Worm (Caenorhabditis elegans): ENCODE data around the gene C18H9.5.

The C18H9.5 gene

DNA sequence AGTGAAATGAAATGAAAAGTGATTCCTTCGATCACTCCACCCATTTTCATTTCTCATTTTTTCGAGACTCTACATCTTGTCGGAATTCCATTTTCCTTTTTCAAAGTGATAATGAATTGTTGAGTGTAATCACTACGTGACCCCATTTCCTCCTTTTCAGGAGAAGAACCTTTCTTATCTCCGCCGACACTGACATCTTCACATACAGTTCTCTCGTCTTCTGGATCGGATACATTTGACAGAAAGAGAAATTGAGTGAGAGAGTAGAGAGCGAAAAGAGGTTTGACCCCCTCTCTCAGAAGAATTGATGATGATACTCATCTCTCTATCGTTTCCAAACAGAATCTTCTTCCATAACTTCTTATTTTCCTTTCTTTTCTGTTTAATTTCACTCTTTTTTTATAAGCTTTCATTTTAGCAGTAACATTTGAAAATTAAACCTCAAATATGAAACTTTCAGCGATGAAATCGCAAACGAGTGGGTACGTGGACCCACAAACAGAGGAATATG, 18.5 kb upstream of the C18H9.5 start, which contains the start of gene dpy-2:
dpy-2 (plus strand) TSS at position 461 of the 511 bp plus-strand sequence.
- TF ChIP-seq pes-1 (GFP tag; IDR thresholded peaks at IDR 0.05), result no peak
- TF ChIP-seq sea-1 (GFP tag; conservative IDR thresholded peaks at IDR 0.05), result no peak
- no peak for TF ChIP-seq tbx-37 (GFP tag; conservative IDR thresholded peaks at IDR 0.05)
- no peak for TF ChIP-seq flt-1 (GFP tag; IDR thresholded peaks at IDR 0.05)
- no peak for TF ChIP-seq ets-7 (tag; optimal IDR thresholded peaks at IDR 0.05)
- no peak for TF ChIP-seq tbx-11 (GFP tag; IDR thresholded peaks at IDR 0.05)
- TF ChIP-seq ceh-13 (GFP tag; optimal IDR thresholded peaks at IDR 0.05), result no peak
- no peak for TF ChIP-seq hnd-1 (tag; optimal IDR thresholded peaks at IDR 0.05)

ce11 chrII:6713003-6713402, 17.6 kb upstream of the C18H9.5 start:
- no peak for TF ChIP-seq ceh-13 (GFP tag; optimal IDR thresholded peaks at IDR 0.05)
- TF ChIP-seq hmg-4 (GFP tag; optimal IDR thresholded peaks at IDR 0.05), result no peak
- TF ChIP-seq hmbx-1 (tag; optimal IDR thresholded peaks at IDR 0.05), result no peak
- TF ChIP-seq flt-1 (GFP tag; IDR thresholded peaks at IDR 0.05), result no peak
- no peak for TF ChIP-seq tra-4 (tag; optimal IDR thresholded peaks at IDR 0.05)
- TF ChIP-seq ets-7 (tag; optimal IDR thresholded peaks at IDR 0.05), result no peak
- no peak for TF ChIP-seq pes-1 (GFP tag; IDR thresholded peaks at IDR 0.05)
- no peak for TF ChIP-seq F13C5.2 (tag; optimal IDR thresholded peaks at IDR 0.05)
- TF ChIP-seq scrt-1 (GFP tag; IDR thresholded peaks at IDR 0.05), result no peak
- no peak for TF ChIP-seq tbx-37 (GFP tag; conservative IDR thresholded peaks at IDR 0.05)
- TF ChIP-seq aly-1 (tag; optimal IDR thresholded peaks at IDR 0.05), result no peak
- TF ChIP-seq sea-1 (GFP tag; conservative IDR thresholded peaks at IDR 0.05), result no peak
- no peak for TF ChIP-seq hnd-1 (tag; optimal IDR thresholded peaks at IDR 0.05)
- TF ChIP-seq ceh-36 (tag; optimal IDR thresholded peaks at IDR 0.05), result no peak
- no peak for TF ChIP-seq B0310.2 (tag; optimal IDR thresholded peaks at IDR 0.05)
- TF ChIP-seq ama-1 (optimal IDR thresholded peaks at IDR 0.05), result no peak
- no peak for TF ChIP-seq tbx-11 (GFP tag; IDR thresholded peaks at IDR 0.05)

ce11 chrII:6712177-6712981, 17.0 kb upstream of the C18H9.5 start, which contains the start of the genes dpy-10 and T14B4.19:
Gene dpy-10, minus strand, starts transcription at chrII:6712227.
Gene T14B4.19, minus strand, starts transcription at chrII:6712931.
- TF ChIP-seq tra-4 (tag; optimal IDR thresholded peaks at IDR 0.05) (no peak), ceh-36 (tag; optimal IDR thresholded peaks at IDR 0.05) (peak; percentile 19), hmg-4 (GFP tag; optimal IDR thresholded peaks at IDR 0.05) (no peak)

DNA sequence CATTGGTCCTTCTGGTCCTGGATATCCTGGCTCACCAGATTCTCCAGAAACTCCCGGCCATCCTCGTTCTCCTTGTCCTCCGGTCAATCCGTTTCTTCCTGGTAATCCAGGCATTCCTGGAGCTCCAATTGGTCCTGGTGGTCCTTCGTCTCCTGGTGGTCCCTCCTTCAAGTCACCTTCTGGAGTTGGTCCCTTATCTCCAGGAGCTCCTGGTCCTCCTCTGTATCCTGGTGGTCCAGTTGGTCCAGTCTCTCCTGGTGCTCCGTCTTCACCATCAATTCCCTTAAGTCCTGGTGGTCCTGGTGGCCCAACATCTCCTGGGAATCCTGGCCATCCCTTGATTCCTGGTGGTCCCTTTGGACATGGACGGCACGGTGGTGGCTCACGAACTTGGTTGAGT, 15.2 kb upstream of the C18H9.5 start:
- no peak for TF ChIP-seq B0310.2 (tag; optimal IDR thresholded peaks at IDR 0.05)
- TF ChIP-seq tbx-37 (GFP tag; conservative IDR thresholded peaks at IDR 0.05), result no peak
- TF ChIP-seq aly-1 (tag; optimal IDR thresholded peaks at IDR 0.05), result peak; percentile 4
- TF ChIP-seq scrt-1 (GFP tag; IDR thresholded peaks at IDR 0.05), result no peak
- no peak for TF ChIP-seq flt-1 (GFP tag; IDR thresholded peaks at IDR 0.05)
- TF ChIP-seq hmg-4 (GFP tag; optimal IDR thresholded peaks at IDR 0.05), result no peak
- TF ChIP-seq tra-4 (tag; optimal IDR thresholded peaks at IDR 0.05), result no peak
- peak; percentile 9 for TF ChIP-seq ceh-36 (tag; optimal IDR thresholded peaks at IDR 0.05)

- no peak for TF ChIP-seq aly-1 (tag; optimal IDR thresholded peaks at IDR 0.05)
- no peak for TF ChIP-seq pes-1 (GFP tag; IDR thresholded peaks at IDR 0.05)
- no peak for TF ChIP-seq tbx-11 (GFP tag; IDR thresholded peaks at IDR 0.05)
- no peak for TF ChIP-seq ceh-36 (tag; optimal IDR thresholded peaks at IDR 0.05)
- no peak for TF ChIP-seq ceh-13 (GFP tag; optimal IDR thresholded peaks at IDR 0.05)
- TF ChIP-seq flt-1 (GFP tag; IDR thresholded peaks at IDR 0.05), result no peak
- TF ChIP-seq scrt-1 (GFP tag; IDR thresholded peaks at IDR 0.05), result no peak
- TF ChIP-seq F13C5.2 (tag; optimal IDR thresholded peaks at IDR 0.05), result no peak
- TF ChIP-seq tbx-37 (GFP tag; conservative IDR thresholded peaks at IDR 0.05), result no peak
- TF ChIP-seq hmbx-1 (tag; optimal IDR thresholded peaks at IDR 0.05), result no peak
- no peak for TF ChIP-seq tra-4 (tag; optimal IDR thresholded peaks at IDR 0.05)
- TF ChIP-seq ets-7 (tag; optimal IDR thresholded peaks at IDR 0.05), result no peak
- no peak for TF ChIP-seq sea-1 (GFP tag; conservative IDR thresholded peaks at IDR 0.05)
- no peak for TF ChIP-seq B0310.2 (tag; optimal IDR thresholded peaks at IDR 0.05)
Measured at ce11 chrII:6709680-6710079, 14.3 kb upstream of the C18H9.5 start.

- TF ChIP-seq hmbx-1 (tag; optimal IDR thresholded peaks at IDR 0.05), result no peak
- no peak for TF ChIP-seq ceh-36 (tag; optimal IDR thresholded peaks at IDR 0.05)
- no peak for TF ChIP-seq F13C5.2 (tag; optimal IDR thresholded peaks at IDR 0.05)
- TF ChIP-seq B0310.2 (tag; optimal IDR thresholded peaks at IDR 0.05), result no peak
- no peak for TF ChIP-seq aly-1 (tag; optimal IDR thresholded peaks at IDR 0.05)
- TF ChIP-seq pes-1 (GFP tag; IDR thresholded peaks at IDR 0.05), result no peak
- no peak for TF ChIP-seq flt-1 (GFP tag; IDR thresholded peaks at IDR 0.05)
- no peak for TF ChIP-seq scrt-1 (GFP tag; IDR thresholded peaks at IDR 0.05)
- TF ChIP-seq ama-1 (optimal IDR thresholded peaks at IDR 0.05), result no peak
- no peak for TF ChIP-seq ets-7 (tag; optimal IDR thresholded peaks at IDR 0.05)
- TF ChIP-seq tbx-37 (GFP tag; conservative IDR thresholded peaks at IDR 0.05), result no peak
- TF ChIP-seq tbx-11 (GFP tag; IDR thresholded peaks at IDR 0.05), result no peak
- no peak for TF ChIP-seq ceh-13 (GFP tag; optimal IDR thresholded peaks at IDR 0.05)
- no peak for TF ChIP-seq sea-1 (GFP tag; conservative IDR thresholded peaks at IDR 0.05)
- no peak for TF ChIP-seq tra-4 (tag; optimal IDR thresholded peaks at IDR 0.05)
- TF ChIP-seq hnd-1 (tag; optimal IDR thresholded peaks at IDR 0.05), result no peak
- TF ChIP-seq hmg-4 (GFP tag; optimal IDR thresholded peaks at IDR 0.05), result no peak
Measured at ce11 chrII:6708980-6709379, 13.6 kb upstream of the C18H9.5 start.

ce11 chrII:6707496-6708260, 12.3 kb upstream of the C18H9.5 start:
- TF ChIP-seq aly-1 (tag; optimal IDR thresholded peaks at IDR 0.05) (no peak), scrt-1 (GFP tag; IDR thresholded peaks at IDR 0.05) (no peak), hnd-1 (tag; optimal IDR thresholded peaks at IDR 0.05) (no peak), pes-1 (GFP tag; IDR thresholded peaks at IDR 0.05) (no peak), hmg-4 (GFP tag; optimal IDR thresholded peaks at IDR 0.05) (no peak), F13C5.2 (tag; optimal IDR thresholded peaks at IDR 0.05) (no peak), tbx-11 (GFP tag; IDR thresholded peaks at IDR 0.05) (no peak), flt-1 (GFP tag; IDR thresholded peaks at IDR 0.05) (no peak), ceh-36 (tag; optimal IDR thresholded peaks at IDR 0.05) (no peak), ceh-13 (GFP tag; optimal IDR thresholded peaks at IDR 0.05) (no peak), sea-1 (GFP tag; conservative IDR thresholded peaks at IDR 0.05) (no peak), B0310.2 (tag; optimal IDR thresholded peaks at IDR 0.05) (no peak), hmbx-1 (tag; optimal IDR thresholded peaks at IDR 0.05) (no peak), ama-1 (optimal IDR thresholded peaks at IDR 0.05) (no peak), ets-7 (tag; optimal IDR thresholded peaks at IDR 0.05) (no peak), tra-4 (tag; optimal IDR thresholded peaks at IDR 0.05) (no peak)
